Worm (Caenorhabditis elegans): ENCODE results near the gene Y45F3A.9.

Y45F3A.9 gene

DNA sequence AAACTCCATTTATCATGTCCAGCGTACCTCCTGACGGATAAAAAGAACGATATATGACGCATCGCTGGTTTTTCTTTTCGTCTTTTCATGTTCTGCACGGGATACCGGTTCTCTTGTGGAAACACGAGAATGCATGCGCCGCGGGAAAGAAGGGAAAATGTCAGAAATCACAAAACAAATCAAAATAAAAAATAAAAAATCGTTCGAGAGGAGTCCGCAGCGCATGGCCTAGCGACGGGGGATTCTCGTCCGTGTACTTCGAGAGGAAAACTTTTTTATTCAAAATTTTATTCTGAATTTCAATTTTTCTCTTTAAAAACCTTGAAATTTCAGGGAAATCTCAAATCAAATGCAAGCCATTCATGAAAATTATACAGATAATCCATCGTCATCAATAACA lies 26.2 kb upstream of the Y45F3A.9 start, which contains the start of the genes lron-10 and hpr-9 (continued):
- TF ChIP-seq dox-1 (GFP tag; IDR thresholded peaks at IDR 0.05) (no peak; the same call in 1 of the 2 replicates), cebp-1 (GFP tag; IDR thresholded peaks at IDR 0.05) (no peak), cebp-1 (tag; optimal IDR thresholded peaks at IDR 0.05) (peak; percentile 63), K12H6.12 (tag; optimal IDR thresholded peaks at IDR 0.05) (peak; percentile 71), nhr-27 (tag; optimal IDR thresholded peaks at IDR 0.05) (peak; percentile 45), ekl-4 (GFP tag; IDR thresholded peaks at IDR 0.05) (no peak; the same call in 1 of the 2 replicates), atf-7 (tag; optimal IDR thresholded peaks at IDR 0.05) (peak; percentile 3), B0035.1 (tag; optimal IDR thresholded peaks at IDR 0.05) (no peak), Y56A3A.18 (GFP tag; IDR thresholded peaks at IDR 0.05) (no peak), F57A8.1 (GFP tag; optimal IDR thresholded peaks at IDR 0.05) (no peak), hmg-1.2 (GFP tag; IDR thresholded peaks at IDR 0.05) (0 out of 2 replicates have a peak, but pooled peaks have one; percentile 30), lin-54 (GFP tag; optimal IDR thresholded peaks at IDR 0.05) (peak; percentile 73), hlh-26 (GFP tag; conservative IDR thresholded peaks at IDR 0.05) (no peak), mel-28 (tag; optimal IDR thresholded peaks at IDR 0.05; ENCODE audit: borderline replicate concordance) (peak; percentile 69), T26A5.8 (tag; optimal IDR thresholded peaks at IDR 0.05) (no peak), ceh-79 (tag; optimal IDR thresholded peaks at IDR 0.05) (no peak), B0336.3 (GFP tag; IDR thresholded peaks at IDR 0.05) (peak; percentile 72), hlh-12 (tag; optimal IDR thresholded peaks at IDR 0.05) (no peak), somi-1 (GFP tag; optimal IDR thresholded peaks at IDR 0.05) (peak; percentile 56), bed-2 (GFP tag; IDR thresholded peaks at IDR 0.05) (peak; percentile 82; the same call in 1 of the 2 replicates), dpff-1 (tag; optimal IDR thresholded peaks at IDR 0.05) (no peak), pbrm-1 (GFP tag; IDR thresholded peaks at IDR 0.05) (peak; percentile 59; the same call in 1 of the 2 replicates), nhr-179 (tag; optimal IDR thresholded peaks at IDR 0.05) (no peak), attf-6 (GFP tag; IDR thresholded peaks at IDR 0.05) (no peak), Y53G8AR.9 (GFP tag; conservative IDR thresholded peaks at IDR 0.05) (peak; percentile 73; the same call in 1 of the 2 replicates), C17E4.6 (GFP tag; IDR thresholded peaks at IDR 0.05) (0 out of 2 replicates have a peak, but pooled peaks have one; percentile 64), nhr-120 (GFP tag; IDR thresholded peaks at IDR 0.05) (no peak), lin-26 (GFP tag; IDR thresholded peaks at IDR 0.05) (peak; percentile 53; the same call in 1 of the 2 replicates), B0261.1 (tag; optimal IDR thresholded peaks at IDR 0.05) (peak; percentile 12), hsf-1 (GFP tag; IDR thresholded peaks at IDR 0.05) (no peak), lin-35 (GFP tag; optimal IDR thresholded peaks at IDR 0.05) (peak in 1 of 3 experiments; percentile 73), rpc-1 (optimal IDR thresholded peaks at IDR 0.05) (no peak), rpc-1 (tag; optimal IDR thresholded peaks at IDR 0.05) (no peak), zim-3 (tag; optimal IDR thresholded peaks at IDR 0.05) (peak; percentile 53), K11D2.4 (GFP tag; IDR thresholded peaks at IDR 0.05) (peak; percentile 84), snpc-4 (GFP tag; optimal IDR thresholded peaks at IDR 0.05) (no peak), snpc-4 (tag; optimal IDR thresholded peaks at IDR 0.05) (peak in 2 of 4 experiments; percentile 14 to 32), ztf-6 (GFP tag; IDR thresholded peaks at IDR 0.05) (0 out of 2 replicates have a peak, but pooled peaks have one; percentile 27), lag-1 (GFP tag; IDR thresholded peaks at IDR 0.05) (no peak), ztf-18 (tag; optimal IDR thresholded peaks at IDR 0.05) (peak; percentile 28), F39B2.1 (GFP tag; IDR thresholded peaks at IDR 0.05) (no peak), bed-1 (GFP tag; IDR thresholded peaks at IDR 0.05) (peak; percentile 86; the same call in 1 of the 2 replicates), efl-1 (GFP tag; optimal IDR thresholded peaks at IDR 0.05) (no peak), mxl-1 (tag; optimal IDR thresholded peaks at IDR 0.05) (no peak), C06A6.2 (GFP tag; conservative IDR thresholded peaks at IDR 0.05) (peak; percentile 46; the same call in 1 of the 2 replicates), snpc-1.1 (tag; optimal IDR thresholded peaks at IDR 0.05; ENCODE audit: insufficient read depth) (no peak), lir-1 (GFP tag; conservative IDR thresholded peaks at IDR 0.05) (peak; percentile 84), Y53F4B.3 (GFP tag; IDR thresholded peaks at IDR 0.05) (no peak), tbx-9 (tag; optimal IDR thresholded peaks at IDR 0.05; ENCODE audit: borderline replicate concordance) (no peak)

Measured in whole organism, young adult.